Worm (Caenorhabditis elegans): ENCODE results near the gene hog-1.

ce11 chrX:5811997-5812562, 42.0 kb downstream of the hog-1 start:
- TF ChIP-seq ceh-9 (tag; optimal IDR thresholded peaks at IDR 0.05) (no peak), fax-1 (tag; optimal IDR thresholded peaks at IDR 0.05) (peak; percentile 70), tbx-2 (tag; optimal IDR thresholded peaks at IDR 0.05) (peak; percentile 97)
